Worm (Caenorhabditis elegans) whole organism, midembryonic: ENCODE measurements around the gene hmp-1.

Experiments
- T22C8.4 ChIP-seq: fragments of 200-800 bp; sonication (Bioruptor generic); IDR thresholded peaks from 2 replicates; pipeline ENCODE4 v1.3.6; 2022; ENCODE audit warnings: missing genetic modification characterization, missing compliant biosample characterization
- cog-1 ChIP-seq: sonication (generic microtip); optimal IDR thresholded peaks from 2 replicates; lab custom pipeline; 2016; ENCODE audit warnings: missing genetic modification characterization, missing compliant biosample characterization
- flt-1 ChIP-seq: fragments of 200-800 bp; sonication (Bioruptor generic); IDR thresholded peaks from 2 replicates; pipeline ENCODE4 v1.3.6; 2022; ENCODE audit warnings: missing genetic modification characterization, missing compliant biosample characterization
- klf-2 ChIP-seq: fragments of 200-800 bp; sonication (Bioruptor generic); conservative IDR thresholded peaks from 2 replicates; pipeline ENCODE4 v1.3.6; 2022; ENCODE audit warnings: missing genetic modification reagents, missing genetic modification characterization, missing compliant biosample characterization
- med-1 ChIP-seq: sonication (generic microtip); optimal IDR thresholded peaks from 2 replicates; lab custom pipeline; 2017; ENCODE audit warnings: missing genetic modification characterization, mild to moderate bottlenecking, missing compliant biosample characterization, antibody characterized with exemption, missing genetic modification reagents; ENCODE audit not compliant: insufficient read depth
- ref-1 ChIP-seq: fragments of 200-800 bp; sonication (Bioruptor generic); conservative IDR thresholded peaks from 2 replicates; pipeline ENCODE4 v1.3.6; 2022; ENCODE audit warnings: missing genetic modification reagents, missing genetic modification characterization, missing compliant biosample characterization
- tab-1 ChIP-seq: fragments of 200-800 bp; sonication (Bioruptor generic); IDR thresholded peaks from 2 replicates; pipeline ENCODE4 v1.3.6; 2022; ENCODE audit warnings: missing genetic modification characterization, missing compliant biosample characterization
- ztf-23 ChIP-seq: fragments of 200-800 bp; sonication (Bioruptor generic); IDR thresholded peaks from 2 replicates; pipeline ENCODE4 v1.3.6; 2022; ENCODE audit warnings: missing genetic modification reagents, missing genetic modification characterization, missing compliant biosample characterization
- ztf-29 ChIP-seq: fragments of 200-800 bp; sonication (Bioruptor generic); IDR thresholded peaks from 2 replicates; pipeline ENCODE4 v1.3.6; 2022; ENCODE audit warnings: missing genetic modification reagents, missing genetic modification characterization, missing compliant biosample characterization

The hmp-1 gene

DNA sequence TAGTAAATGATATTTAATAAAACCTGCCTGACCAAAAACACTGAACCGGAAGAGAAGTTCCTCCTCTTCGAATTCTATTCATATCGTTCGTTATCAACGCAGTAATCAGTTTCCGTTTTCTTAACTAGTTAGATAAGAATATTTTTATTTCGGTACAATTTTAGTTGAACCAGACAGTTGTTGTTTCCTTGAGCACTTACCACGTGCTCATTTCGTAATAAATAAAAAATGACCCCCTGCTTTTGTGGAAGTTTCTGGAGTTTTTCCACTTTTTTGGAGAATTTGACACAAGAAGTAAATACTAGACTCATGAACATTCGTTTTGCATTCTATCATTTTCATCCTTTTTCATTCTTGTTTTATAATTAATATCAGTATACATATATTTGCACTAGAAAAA is 8.1 kb downstream of the hmp-1 start:
- TF ChIP-seq tab-1 (GFP tag; lab: Robert Waterston, UW) (no peak), flt-1 (GFP tag; lab: Robert Waterston, UW) (no peak), med-1 (no peak), ref-1 (GFP tag; lab: Robert Waterston, UW) (no peak), ztf-23 (GFP tag; lab: Robert Waterston, UW) (no peak), T22C8.4 (GFP tag; lab: Robert Waterston, UW) (no peak), klf-2 (GFP tag; lab: Robert Waterston, UW) (no peak), ztf-29 (GFP tag; lab: Robert Waterston, UW) (no peak), cog-1 (tag; lab: Kevin White, UChicago) (no peak)

DNA sequence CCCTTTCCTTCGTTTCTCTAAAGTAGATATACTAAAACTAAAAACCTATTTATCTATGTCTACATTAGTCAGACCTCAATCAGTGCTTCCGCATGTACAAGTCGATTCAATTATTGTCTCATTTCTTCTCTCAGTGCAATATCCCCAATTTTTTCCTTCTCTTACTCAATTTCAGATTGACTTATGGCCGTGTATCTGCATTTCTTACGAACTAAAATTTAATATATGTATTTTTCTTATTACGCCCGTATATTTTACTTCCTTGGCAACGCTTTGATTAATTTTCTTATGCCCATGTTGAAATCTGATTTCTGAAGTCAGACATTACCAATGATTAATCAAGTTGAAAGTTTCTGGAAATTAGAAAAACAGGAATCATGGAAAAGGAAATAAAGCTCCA is 9.2 kb downstream of the hmp-1 start:
- TF ChIP-seq ztf-29 (GFP tag; lab: Robert Waterston, UW) (no peak), ztf-23 (GFP tag; lab: Robert Waterston, UW) (no peak), ref-1 (GFP tag; lab: Robert Waterston, UW) (no peak), cog-1 (tag; lab: Kevin White, UChicago) (no peak), flt-1 (GFP tag; lab: Robert Waterston, UW) (no peak), klf-2 (GFP tag; lab: Robert Waterston, UW) (no peak), T22C8.4 (GFP tag; lab: Robert Waterston, UW) (no peak), med-1 (no peak)

DNA sequence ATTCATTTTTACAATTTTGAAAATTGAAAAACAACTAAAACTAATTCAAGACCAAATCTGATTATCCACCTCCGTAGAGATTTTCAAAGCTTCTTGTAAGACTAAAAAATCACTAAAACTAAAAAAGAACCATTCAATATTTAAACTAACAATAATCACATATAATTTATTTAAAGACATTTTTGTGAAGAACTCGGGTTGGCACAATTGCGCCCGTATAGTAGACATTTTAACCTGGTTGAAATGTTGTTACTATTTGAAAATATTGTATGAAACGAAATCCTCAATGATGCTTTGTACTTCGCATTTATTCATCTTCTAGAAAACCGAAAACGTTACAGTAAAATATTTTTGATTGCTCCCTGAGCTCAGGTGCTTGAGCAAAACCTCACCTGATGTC is 10.4 kb downstream of the hmp-1 start:
- no peak for TF ChIP-seq ztf-29 (GFP tag; lab: Robert Waterston, UW)
- no peak for TF ChIP-seq klf-2 (GFP tag; lab: Robert Waterston, UW)
- TF ChIP-seq ref-1 (GFP tag; lab: Robert Waterston, UW): no peak
- no peak for TF ChIP-seq ztf-23 (GFP tag; lab: Robert Waterston, UW)

DNA sequence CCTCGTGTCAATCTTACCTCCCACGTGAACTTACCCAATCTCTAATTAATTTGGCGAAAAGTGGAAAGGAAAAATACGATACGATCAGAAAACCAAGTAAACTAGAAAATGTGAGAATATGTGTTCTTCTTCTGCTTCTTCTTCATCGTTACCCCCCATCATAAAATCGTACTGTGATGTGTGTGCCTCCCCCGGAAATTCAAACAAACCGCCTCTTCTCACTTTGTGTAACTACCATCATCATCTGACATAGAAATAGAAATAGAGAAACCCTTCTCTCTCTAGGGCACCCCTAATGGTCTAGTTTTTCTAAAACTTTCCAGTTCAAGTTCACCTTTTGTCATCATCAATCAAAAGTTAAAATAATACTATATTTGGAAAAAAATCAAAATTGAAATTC is 12.1 kb downstream of the hmp-1 start:
- TF ChIP-seq klf-2 (GFP tag; lab: Robert Waterston, UW) (no peak), T22C8.4 (GFP tag; lab: Robert Waterston, UW) (no peak), flt-1 (GFP tag; lab: Robert Waterston, UW) (no peak), med-1 (no peak), ref-1 (GFP tag; lab: Robert Waterston, UW) (no peak), ztf-29 (GFP tag; lab: Robert Waterston, UW) (no peak)

DNA sequence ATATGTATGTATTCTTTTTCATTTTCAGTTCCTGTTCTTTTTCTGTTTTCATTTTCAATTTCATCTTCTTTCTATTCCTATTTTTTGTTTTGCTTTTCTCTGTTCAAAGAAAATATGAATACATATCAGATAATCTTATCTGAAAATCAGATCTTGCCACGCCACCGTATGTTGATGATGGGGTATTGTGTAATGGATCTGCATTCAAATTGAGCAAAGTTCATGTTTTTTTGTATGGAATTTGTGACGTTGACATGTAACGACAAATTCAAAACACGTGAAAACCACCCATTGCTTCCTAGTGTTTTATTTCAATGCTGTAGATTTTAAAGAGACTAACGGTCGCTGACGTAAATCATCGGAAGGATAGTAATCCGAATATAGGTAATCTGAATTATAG is 12.6 kb downstream of the hmp-1 start:
- TF ChIP-seq ztf-23 (GFP tag; lab: Robert Waterston, UW): no peak

DNA sequence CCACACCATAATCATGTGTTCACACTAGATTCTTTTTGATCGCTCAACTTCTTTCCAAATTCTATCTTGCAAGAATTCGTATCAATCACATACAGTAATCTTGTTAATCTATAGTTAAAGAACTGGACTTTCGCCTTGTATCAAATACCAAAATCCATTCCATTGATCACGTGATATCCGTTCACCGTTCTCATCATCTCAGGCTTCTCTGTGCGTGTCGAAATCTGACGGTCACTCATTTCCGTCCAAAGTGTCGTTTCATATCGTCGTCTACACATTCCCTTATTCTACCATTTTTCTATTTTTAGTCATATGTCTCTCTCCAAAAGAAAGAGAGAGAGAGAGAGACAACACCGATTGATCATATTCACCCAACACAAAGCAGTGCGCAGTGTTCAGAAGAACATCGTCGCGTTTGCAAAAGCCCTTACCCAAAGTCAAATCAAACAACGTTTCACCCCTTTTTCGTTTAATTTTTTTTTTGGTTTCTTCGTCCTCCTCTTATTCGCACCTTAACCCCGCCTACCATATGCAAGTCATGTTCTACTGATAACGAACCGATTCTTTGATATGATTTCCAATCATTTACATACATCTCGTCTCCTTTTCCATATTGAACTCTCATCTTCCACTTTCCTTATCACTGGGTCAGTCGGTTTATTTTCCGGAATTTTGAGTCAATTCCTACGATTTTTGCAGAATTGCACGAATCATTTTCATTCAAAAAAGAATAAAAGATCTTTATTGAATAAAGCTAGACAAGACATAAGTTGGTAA is 13.6 kb downstream of the hmp-1 start:
- no peak for TF ChIP-seq T22C8.4 (GFP tag; lab: Robert Waterston, UW)
- no peak for TF ChIP-seq ref-1 (GFP tag; lab: Robert Waterston, UW)
- TF ChIP-seq ztf-29 (GFP tag; lab: Robert Waterston, UW): no peak
- TF ChIP-seq klf-2 (GFP tag; lab: Robert Waterston, UW): no peak
- no peak for TF ChIP-seq flt-1 (GFP tag; lab: Robert Waterston, UW)
- no peak for TF ChIP-seq tab-1 (GFP tag; lab: Robert Waterston, UW)
- no peak for TF ChIP-seq cog-1 (tag; lab: Kevin White, UChicago)
- no peak for TF ChIP-seq med-1
- no peak for TF ChIP-seq ztf-23 (GFP tag; lab: Robert Waterston, UW)

DNA sequence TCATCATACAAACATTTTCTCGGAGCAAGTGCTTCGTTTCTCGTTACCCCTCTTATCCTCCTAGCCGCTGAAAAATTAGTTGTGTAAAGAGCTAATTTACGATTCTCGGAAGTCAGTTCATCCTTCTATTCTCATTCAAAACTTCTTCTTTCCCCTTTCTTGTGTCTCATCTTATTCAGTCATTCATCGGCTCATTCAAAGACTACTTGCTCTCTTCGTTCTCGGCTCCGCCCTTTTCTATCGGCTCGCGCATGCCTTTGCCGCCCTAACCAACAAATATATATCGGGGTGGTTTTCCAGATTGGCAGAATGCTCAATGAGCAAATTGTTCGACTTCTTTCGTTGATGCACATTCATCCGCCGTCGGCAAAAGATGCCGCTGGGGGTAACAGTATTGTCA is 14.7 kb downstream of the hmp-1 start, which contains the start of gene R13H4.5:
R13H4.5 (plus strand) TSS at position 301 of the 400 bp plus-strand sequence.
- no peak for TF ChIP-seq ref-1 (GFP tag; lab: Robert Waterston, UW)
- no peak for TF ChIP-seq med-1
- TF ChIP-seq tab-1 (GFP tag; lab: Robert Waterston, UW): no peak
- TF ChIP-seq cog-1 (tag; lab: Kevin White, UChicago): no peak
- TF ChIP-seq T22C8.4 (GFP tag; lab: Robert Waterston, UW): no peak
- TF ChIP-seq klf-2 (GFP tag; lab: Robert Waterston, UW): no peak
- no peak for TF ChIP-seq flt-1 (GFP tag; lab: Robert Waterston, UW)
- no peak for TF ChIP-seq ztf-23 (GFP tag; lab: Robert Waterston, UW)
- TF ChIP-seq ztf-29 (GFP tag; lab: Robert Waterston, UW): no peak

DNA sequence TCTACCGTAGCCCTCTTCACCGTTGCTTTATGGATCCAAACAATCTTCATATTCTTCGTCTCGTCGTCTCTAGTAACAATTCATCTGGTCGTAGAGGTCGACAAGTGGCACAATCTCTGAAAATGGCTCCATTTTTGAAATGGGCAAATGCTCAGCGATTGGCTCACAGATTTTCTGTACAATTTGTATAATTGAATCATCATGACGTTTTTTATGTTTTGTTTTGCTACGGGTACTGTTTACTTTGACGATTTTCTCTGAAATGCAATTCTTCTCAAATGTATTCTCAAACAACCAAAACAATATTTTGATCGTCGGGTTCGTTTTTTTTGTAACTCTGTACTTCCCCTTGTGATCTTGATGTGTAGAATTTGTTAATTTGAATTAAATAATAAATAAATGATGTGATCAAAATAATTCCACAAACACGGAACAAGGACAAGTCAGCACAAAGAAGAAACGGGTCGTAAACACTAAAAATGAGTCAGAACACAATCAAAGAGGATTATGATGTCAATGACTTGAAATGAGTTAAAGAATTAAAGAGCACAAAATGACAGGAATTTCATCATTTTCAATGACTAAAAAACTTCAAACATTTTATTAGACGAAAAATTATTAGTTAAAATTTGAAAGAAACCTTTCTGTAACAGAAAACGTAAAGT is 16.3 kb downstream of the hmp-1 start:
- TF ChIP-seq tab-1 (GFP tag; lab: Robert Waterston, UW): no peak
- no peak for TF ChIP-seq klf-2 (GFP tag; lab: Robert Waterston, UW)
- no peak for TF ChIP-seq ztf-29 (GFP tag; lab: Robert Waterston, UW)
- TF ChIP-seq T22C8.4 (GFP tag; lab: Robert Waterston, UW): no peak
- TF ChIP-seq cog-1 (tag; lab: Kevin White, UChicago): no peak
- no peak for TF ChIP-seq med-1
- TF ChIP-seq ref-1 (GFP tag; lab: Robert Waterston, UW): no peak
- TF ChIP-seq ztf-23 (GFP tag; lab: Robert Waterston, UW): no peak
- no peak for TF ChIP-seq flt-1 (GFP tag; lab: Robert Waterston, UW)

DNA sequence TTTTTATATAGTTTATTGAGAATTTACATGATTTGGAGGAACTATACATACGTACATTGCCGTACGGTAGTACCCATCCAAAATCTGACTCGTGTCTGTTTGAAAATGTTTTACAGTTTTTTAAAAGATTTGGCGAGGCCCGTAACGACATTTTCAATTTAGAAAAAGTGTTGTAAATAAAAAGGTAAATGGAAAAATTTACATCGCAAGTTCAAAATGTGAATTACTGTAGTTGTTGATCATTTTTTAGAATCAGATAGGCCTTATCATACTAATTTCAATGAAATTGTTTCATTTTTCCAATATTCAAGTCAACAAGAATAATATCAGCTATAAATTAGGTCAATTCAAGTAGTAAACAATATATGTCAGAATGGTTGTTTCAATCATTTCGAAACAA is 17.1 kb downstream of the hmp-1 start, which contains the start of gene R13H4.6:
R13H4.6 (plus strand) TSS at position 301 of the 400 bp plus-strand sequence.
- TF ChIP-seq ztf-29 (GFP tag; lab: Robert Waterston, UW) (no peak), ref-1 (GFP tag; lab: Robert Waterston, UW) (no peak), tab-1 (GFP tag; lab: Robert Waterston, UW) (no peak)
